Worm (Caenorhabditis elegans) whole organism, L4 larva: ENCODE measurements around the gene rpl-16.

Experiments
- D1046.2 ChIP-seq: fragments of 200-800 bp; sonication (Bioruptor generic); IDR thresholded peaks from 2 replicates; pipeline ENCODE4 v1.3.6; 2022; ENCODE audit warnings: missing genetic modification characterization, missing compliant biosample characterization
- F10B5.3 ChIP-seq: sonication (generic microtip); optimal IDR thresholded peaks from 2 replicates; lab custom pipeline; 2016; ENCODE audit warnings: mild to moderate bottlenecking, missing genetic modification characterization, missing compliant biosample characterization
- F26F4.8 ChIP-seq: fragments of 200-800 bp; sonication (Bioruptor generic); conservative IDR thresholded peaks from 2 replicates; pipeline ENCODE4 v1.3.6; 2022; ENCODE audit warnings: missing genetic modification characterization, missing compliant biosample characterization
- F44E2.7 ChIP-seq: fragments of 200-800 bp; sonication (Bioruptor generic); IDR thresholded peaks from 2 replicates; pipeline ENCODE4 v2.1.2; 2022; ENCODE audit warnings: missing genetic modification characterization, missing compliant biosample characterization
- R02D3.7 ChIP-seq: fragments of 150-350 bp; sonication (generic microtip); optimal IDR thresholded peaks from 3 replicates; lab custom pipeline; 2014; ENCODE audit warnings: missing biosample characterization, missing genetic modification characterization
- T26A8.4 ChIP-seq: fragments of 200-800 bp; sonication (Bioruptor generic); IDR thresholded peaks from 2 replicates; pipeline ENCODE4 v1.3.6; 2022; ENCODE audit warnings: missing genetic modification characterization, missing compliant biosample characterization
- Y105C5A.15 ChIP-seq: fragments of 200-800 bp; sonication (Bioruptor generic); IDR thresholded peaks from 2 replicates; pipeline ENCODE4 v1.3.6; 2022; ENCODE audit warnings: missing genetic modification characterization, missing compliant biosample characterization
- Y5F2A.4 ChIP-seq: fragments of 200-800 bp; sonication (Bioruptor generic); optimal IDR thresholded peaks from 2 replicates; lab custom pipeline; 2018; ENCODE audit warnings: mild to moderate bottlenecking, missing genetic modification characterization, missing compliant biosample characterization
- aly-2 ChIP-seq: sonication (generic microtip); optimal IDR thresholded peaks from 2 replicates; lab custom pipeline; 2018; ENCODE audit warnings: missing biosample characterization, missing genetic modification characterization
- attf-4 ChIP-seq: sonication (generic microtip); optimal IDR thresholded peaks from 3 replicates; lab custom pipeline; 2017; ENCODE audit warnings: missing biosample characterization, missing genetic modification characterization
- ceh-28 ChIP-seq: fragments of 150-350 bp; optimal IDR thresholded peaks from 2 replicates; lab custom pipeline; 2014; ENCODE audit warnings: missing biosample characterization, missing genetic modification reagents, missing genetic modification characterization
- ceh-62 ChIP-seq: sonication (generic microtip); optimal IDR thresholded peaks from 2 replicates; lab custom pipeline; 2017; ENCODE audit warnings: missing biosample characterization, missing genetic modification characterization
- ceh-82 ChIP-seq: sonication (generic microtip); optimal IDR thresholded peaks from 2 replicates; lab custom pipeline; 2017; ENCODE audit warnings: missing biosample characterization, missing genetic modification characterization
- ces-1 ChIP-seq: fragments of 150-350 bp; sonication (generic microtip); optimal IDR thresholded peaks from 4 replicates; lab custom pipeline; 2014; ENCODE audit warnings: missing biosample characterization, missing genetic modification reagents, missing genetic modification characterization
- daf-12 ChIP-seq: fragments of 150-350 bp; optimal IDR thresholded peaks from 2 replicates; lab custom pipeline; 2014; ENCODE audit warnings: missing biosample characterization, missing genetic modification reagents, missing genetic modification characterization
- daf-8 ChIP-seq: fragments of 200-800 bp; sonication (Bioruptor generic); IDR thresholded peaks from 2 replicates; pipeline ENCODE4 v1.3.6; 2022; ENCODE audit warnings: missing genetic modification characterization, missing compliant biosample characterization
- dmd-8 ChIP-seq: fragments of 200-800 bp; sonication (Bioruptor generic); IDR thresholded peaks from 2 replicates; pipeline ENCODE4 v1.3.6; 2022; ENCODE audit warnings: missing genetic modification characterization, missing compliant biosample characterization
- dmd-9 ChIP-seq: fragments of 200-800 bp; sonication (Bioruptor generic); IDR thresholded peaks from 2 replicates; pipeline ENCODE4 v1.3.6; 2022; ENCODE audit warnings: missing genetic modification reagents, missing genetic modification characterization, missing compliant biosample characterization
- dpl-1 ChIP-seq: fragments of 150-350 bp; optimal IDR thresholded peaks from 2 replicates; lab custom pipeline; 2014; ENCODE audit warnings: missing biosample characterization, missing genetic modification reagents, missing genetic modification characterization
- duxl-1 ChIP-seq: sonication (generic microtip); optimal IDR thresholded peaks from 2 replicates; lab custom pipeline; 2016; ENCODE audit warnings: mild to moderate bottlenecking, missing genetic modification characterization, moderate library complexity, missing compliant biosample characterization; ENCODE audit not compliant: poor library complexity
- dve-1 ChIP-seq: sonication (generic microtip); optimal IDR thresholded peaks from 2 replicates; lab custom pipeline; 2017; ENCODE audit warnings: antibody characterized with exemption, mild to moderate bottlenecking, missing genetic modification characterization, missing compliant biosample characterization; ENCODE audit not compliant: insufficient read depth
- egl-43 ChIP-seq: fragments of 200-800 bp; sonication (Bioruptor generic); IDR thresholded peaks from 2 replicates; pipeline ENCODE4 v1.3.6; 2022; ENCODE audit warnings: missing genetic modification reagents, missing genetic modification characterization, missing compliant biosample characterization
- fkh-10 ChIP-seq: fragments of 150-350 bp; optimal IDR thresholded peaks from 2 replicates; lab custom pipeline; 2014; ENCODE audit warnings: missing biosample characterization, missing genetic modification reagents, missing genetic modification characterization
- hlh-11 ChIP-seq: fragments of 200-800 bp; sonication (Bioruptor generic); optimal IDR thresholded peaks from 2 replicates; lab custom pipeline; 2018; ENCODE audit warnings: mild to moderate bottlenecking, missing genetic modification characterization, missing compliant biosample characterization
- hmg-1.1 ChIP-seq: fragments of 200-800 bp; sonication (Bioruptor generic); IDR thresholded peaks from 2 replicates; pipeline ENCODE4 v1.3.6; 2022; ENCODE audit warnings: missing genetic modification reagents, missing genetic modification characterization, missing compliant biosample characterization
- jun-1 ChIP-seq: fragments of 150-350 bp; optimal IDR thresholded peaks from 2 replicates; lab custom pipeline; 2014; ENCODE audit warnings: missing biosample characterization, missing genetic modification reagents, missing genetic modification characterization
- lin-1 ChIP-seq: fragments of 200-800 bp; sonication (Bioruptor generic); IDR thresholded peaks from 2 replicates; pipeline ENCODE4 v1.3.6; 2022; ENCODE audit warnings: missing genetic modification reagents, missing genetic modification characterization, missing compliant biosample characterization
- lin-13 ChIP-seq: fragments of 150-350 bp; optimal IDR thresholded peaks from 2 replicates; lab custom pipeline; 2014; ENCODE audit warnings: missing biosample characterization, missing genetic modification reagents, missing genetic modification characterization
- lin-15B ChIP-seq: fragments of 150-350 bp; sonication (generic microtip); optimal IDR thresholded peaks from 3 replicates; lab custom pipeline; 2014; ENCODE audit warnings: missing biosample characterization, missing genetic modification characterization
- lin-29 ChIP-seq: fragments of 200-800 bp; sonication (Bioruptor generic); IDR thresholded peaks from 2 replicates; pipeline ENCODE4 v1.3.6; 2022; ENCODE audit warnings: missing genetic modification reagents, missing genetic modification characterization, missing compliant biosample characterization
- lin-39 ChIP-seq: fragments of 150-350 bp; optimal IDR thresholded peaks from 2 replicates; lab custom pipeline; 2014; ENCODE audit warnings: missing biosample characterization, missing genetic modification reagents, missing genetic modification characterization
- lsy-2 ChIP-seq, 2 experiments: fragments of 150-350 bp in 1 of 2; sonication (generic microtip) in 1 of 2; optimal IDR thresholded peaks; 2 replicates each; lab custom pipeline; 2014 to 2017; ENCODE audit warnings: missing biosample characterization in 2 of 2, missing genetic modification characterization in 2 of 2
- mdl-1 ChIP-seq, 2 experiments: fragments of 150-350 bp in 1 of 2; sonication (generic microtip) in 1 of 2; optimal IDR thresholded peaks; 2 replicates each; lab custom pipeline; 2014 to 2017; ENCODE audit warnings: missing biosample characterization in 2 of 2, missing genetic modification characterization in 2 of 2
- mxl-3 ChIP-seq: fragments of 200-800 bp; sonication (Bioruptor generic); optimal IDR thresholded peaks from 2 replicates; lab custom pipeline; 2018; ENCODE audit warnings: mild to moderate bottlenecking, missing genetic modification characterization, missing compliant biosample characterization
- nhr-10 ChIP-seq: fragments of 150-350 bp; optimal IDR thresholded peaks from 2 replicates; lab custom pipeline; 2014; ENCODE audit warnings: missing biosample characterization, missing genetic modification characterization
- nhr-102 ChIP-seq: sonication (generic microtip); optimal IDR thresholded peaks from 2 replicates; lab custom pipeline; 2016; ENCODE audit warnings: mild to moderate bottlenecking, missing genetic modification characterization, moderate library complexity, missing compliant biosample characterization
- nhr-111 ChIP-seq: fragments of 200-800 bp; sonication (Bioruptor generic); optimal IDR thresholded peaks from 2 replicates; lab custom pipeline; 2018; ENCODE audit warnings: mild to moderate bottlenecking, missing genetic modification characterization, missing compliant biosample characterization
- nhr-237 ChIP-seq: sonication (generic microtip); optimal IDR thresholded peaks from 2 replicates; lab custom pipeline; 2017; ENCODE audit warnings: missing biosample characterization, missing genetic modification characterization
- nhr-25 ChIP-seq: sonication (generic microtip); optimal IDR thresholded peaks from 2 replicates; lab custom pipeline; 2017; ENCODE audit warnings: missing genetic modification characterization, mild to moderate bottlenecking, missing compliant biosample characterization, antibody characterized with exemption, moderate library complexity, borderline replicate concordance; ENCODE audit not compliant: insufficient read depth
- nhr-28 ChIP-seq: fragments of 150-350 bp; optimal IDR thresholded peaks from 2 replicates; lab custom pipeline; 2014; ENCODE audit warnings: missing biosample characterization, missing genetic modification characterization
- nhr-41 ChIP-seq: fragments of 200-800 bp; sonication (Bioruptor generic); IDR thresholded peaks from 2 replicates; pipeline ENCODE4 v1.3.6; 2022; ENCODE audit warnings: missing genetic modification reagents, missing genetic modification characterization, missing compliant biosample characterization
- nhr-48 ChIP-seq: sonication (generic microtip); optimal IDR thresholded peaks from 2 replicates; lab custom pipeline; 2016; ENCODE audit warnings: mild to moderate bottlenecking, missing genetic modification characterization, missing compliant biosample characterization
- nhr-6 ChIP-seq: fragments of 150-350 bp; optimal IDR thresholded peaks from 2 replicates; lab custom pipeline; 2014; ENCODE audit warnings: missing biosample characterization, missing genetic modification characterization
- nhr-76 ChIP-seq: fragments of 150-350 bp; optimal IDR thresholded peaks from 2 replicates; lab custom pipeline; 2014; ENCODE audit warnings: missing biosample characterization, missing genetic modification characterization
- nhr-77 ChIP-seq: fragments of 150-350 bp; optimal IDR thresholded peaks from 2 replicates; lab custom pipeline; 2014; ENCODE audit warnings: missing biosample characterization, missing genetic modification characterization
- pha-4 ChIP-seq, 2 experiments: fragments of 150-350 bp in 1 of 2; fragments of 200-800 bp in 1 of 2; sonication (Bioruptor generic) in 1 of 2; IDR thresholded peaks in 1 of 2; optimal IDR thresholded peaks in 1 of 2; 2 replicates each; pipeline versions ENCODE4 v1.3.6 to Lab custom; 2014 to 2022; ENCODE audit warnings: missing genetic modification characterization in 2 of 2, missing genetic modification reagents in 2 of 2, missing biosample characterization in 1 of 2, missing compliant biosample characterization in 1 of 2
- pqm-1 ChIP-seq: sonication (generic microtip); optimal IDR thresholded peaks from 2 replicates; lab custom pipeline; 2017; ENCODE audit warnings: missing biosample characterization, missing genetic modification characterization
- saeg-2 ChIP-seq: fragments of 200-800 bp; sonication (Bioruptor generic); IDR thresholded peaks from 2 replicates; pipeline ENCODE4 v1.3.6; 2022; ENCODE audit warnings: missing genetic modification reagents, missing genetic modification characterization, missing compliant biosample characterization
- snpc-1.2 ChIP-seq: fragments of 200-800 bp; sonication (Bioruptor generic); IDR thresholded peaks from 2 replicates; pipeline ENCODE4 v1.3.6; 2022; ENCODE audit warnings: missing genetic modification reagents, missing genetic modification characterization, missing compliant biosample characterization
- tra-1 ChIP-seq: fragments of 200-800 bp; sonication (Bioruptor generic); IDR thresholded peaks from 2 replicates; pipeline ENCODE4 v1.3.6; 2022; ENCODE audit warnings: missing genetic modification reagents, missing genetic modification characterization, missing compliant biosample characterization
- vab-7 ChIP-seq: fragments of 200-800 bp; sonication (Bioruptor generic); IDR thresholded peaks from 2 replicates; pipeline ENCODE4 v1.3.6; 2022; ENCODE audit warnings: missing genetic modification reagents, missing genetic modification characterization, missing compliant biosample characterization
- zag-1 ChIP-seq: fragments of 150-350 bp; optimal IDR thresholded peaks from 2 replicates; lab custom pipeline; 2014; ENCODE audit warnings: missing biosample characterization, missing genetic modification characterization

The rpl-16 gene

ce11 chrIII:3460061-3460460 is 43.3 kb downstream of the rpl-16 start, which contains the start of gene C34C12.8 (continued):
- no peak for TF ChIP-seq nhr-237 (tag; lab: Kevin White, UChicago)
- peak; percentile 72 to 97 for TF ChIP-seq lsy-2 (tag; optimal IDR thresholded peaks at IDR 0.05; lab: Kevin White, UChicago)
- no peak for TF ChIP-seq daf-12 (tag; lab: Kevin White, UChicago)
- TF ChIP-seq lin-39 (tag; lab: Kevin White, UChicago) = no peak
- TF ChIP-seq tra-1 (GFP tag; lab: Robert Waterston, UW) = peak; percentile 92
- TF ChIP-seq ceh-28 (tag; lab: Kevin White, UChicago) = no peak
- TF ChIP-seq T26A8.4 (GFP tag; lab: Robert Waterston, UW) = peak; percentile 95
- TF ChIP-seq D1046.2 (GFP tag; lab: Robert Waterston, UW) = peak; percentile 82; the same call in 1 of the 2 replicates
- TF ChIP-seq daf-8 (GFP tag; lab: Robert Waterston, UW) = no peak
- TF ChIP-seq nhr-28 (tag; lab: Kevin White, UChicago) = peak; percentile 78
- peak; percentile 95 for TF ChIP-seq dmd-9 (GFP tag; lab: Robert Waterston, UW)
- no peak for TF ChIP-seq F44E2.7 (GFP tag; lab: Robert Waterston, UW)
- TF ChIP-seq ceh-82 (tag; lab: Kevin White, UChicago) = no peak
- no peak for TF ChIP-seq ceh-62 (tag; lab: Kevin White, UChicago)
- peak; percentile 84 for TF ChIP-seq egl-43 (GFP tag; lab: Robert Waterston, UW)
- TF ChIP-seq nhr-48 (tag; lab: Kevin White, UChicago) = peak; percentile 81
- TF ChIP-seq F26F4.8 = no peak
- TF ChIP-seq R02D3.7 (tag; lab: Kevin White, UChicago) = no peak
- no peak for TF ChIP-seq nhr-10 (tag; lab: Kevin White, UChicago)
- TF ChIP-seq fkh-10 (GFP tag; lab: Kevin White, UChicago) = peak; percentile 84
- TF ChIP-seq lin-1 (GFP tag; lab: Robert Waterston, UW) = peak; percentile 86
- TF ChIP-seq nhr-77 (tag; lab: Kevin White, UChicago) = peak; percentile 84
- TF ChIP-seq nhr-76 = peak; percentile 34
- TF ChIP-seq nhr-41 (GFP tag; lab: Robert Waterston, UW) = no peak
- peak; percentile 64 for TF ChIP-seq snpc-1.2 (GFP tag; lab: Robert Waterston, UW)
- peak; percentile 94 for TF ChIP-seq nhr-6 (tag; lab: Kevin White, UChicago)
- TF ChIP-seq aly-2 (tag; lab: Kevin White, UChicago) = no peak
- peak; percentile 90 for TF ChIP-seq hlh-11
- peak; percentile 96 for TF ChIP-seq nhr-102 (tag; lab: Kevin White, UChicago)
- peak; percentile 35; the same call in 1 of the 2 replicates for TF ChIP-seq dmd-8 (GFP tag; lab: Robert Waterston, UW)
- TF ChIP-seq dpl-1 (GFP tag; lab: Kevin White, UChicago) = peak; percentile 97
- no peak for TF ChIP-seq Y105C5A.15
- peak; percentile 93 for TF ChIP-seq duxl-1
- peak; percentile 86 for TF ChIP-seq F10B5.3 (tag; lab: Kevin White, UChicago)
- peak; percentile 93 for TF ChIP-seq pha-4 (GFP tag; IDR thresholded peaks at IDR 0.05; lab: Robert Waterston, UW)
- peak; percentile 40 for TF ChIP-seq pha-4 (tag; optimal IDR thresholded peaks at IDR 0.05; lab: Kevin White, UChicago)
- TF ChIP-seq lin-15B (tag; lab: Kevin White, UChicago) = peak; percentile 84
- TF ChIP-seq hmg-1.1 (GFP tag; lab: Robert Waterston, UW) = peak; percentile 93
- TF ChIP-seq lin-29 = peak; percentile 91
- TF ChIP-seq vab-7 (GFP tag; lab: Robert Waterston, UW) = peak; percentile 45; the same call in 1 of the 2 replicates
- no peak for TF ChIP-seq mdl-1 (tag; optimal IDR thresholded peaks at IDR 0.05; lab: Kevin White, UChicago)
- TF ChIP-seq pqm-1 (tag; lab: Kevin White, UChicago) = no peak
- TF ChIP-seq jun-1 (tag; lab: Kevin White, UChicago) = peak; percentile 86
- TF ChIP-seq dve-1 (tag; lab: Kevin White, UChicago) = peak; percentile 97
- peak; percentile 71 for TF ChIP-seq Y5F2A.4 (GFP tag; lab: Kevin White, UChicago)
- peak; percentile 76 for TF ChIP-seq zag-1 (tag; lab: Kevin White, UChicago)
- peak; percentile 91 for TF ChIP-seq lin-13 (GFP tag; lab: Kevin White, UChicago)
- peak; percentile 75 for TF ChIP-seq nhr-25 (tag; lab: Kevin White, UChicago)
- no peak for TF ChIP-seq mxl-3
- no peak for TF ChIP-seq nhr-111 (GFP tag; lab: Kevin White, UChicago)
- TF ChIP-seq saeg-2 (GFP tag; lab: Robert Waterston, UW) = peak; percentile 88
- TF ChIP-seq attf-4 = no peak
- TF ChIP-seq ces-1 (GFP tag; lab: Kevin White, UChicago) = no peak
